Fruit fly (Drosophila melanogaster) whole organism, embryonic: ENCODE data around the gene Xe7.
A peak's percentile ranks its signal among the peaks of the same experiment; 100 is the strongest.

ENCODE experiments used
- Awh ChIP-seq: fragments of 200-800 bp; sonication (Bioruptor generic); IDR thresholded peaks from 2 replicates; pipeline ENCODE4, ENCODE4 v1.3.6; 2022; ENCODE audit warnings: missing biosample characterization, missing genetic modification characterization
- B-H2 ChIP-seq: fragments of 200-800 bp; sonication (Bioruptor generic); optimal IDR thresholded peaks from 2 replicates; lab custom pipeline; 2018; ENCODE audit warnings: missing biosample characterization, mild to moderate bottlenecking, missing genetic modification characterization
- CG12071 ChIP-seq: fragments of 200-800 bp; sonication (Bioruptor generic); optimal IDR thresholded peaks from 3 replicates; lab custom pipeline; 2018; ENCODE audit warnings: missing biosample characterization, mild to moderate bottlenecking, missing genetic modification characterization
- CG12659 ChIP-seq: fragments of 200-800 bp; sonication (Bioruptor generic); optimal IDR thresholded peaks from 3 replicates; lab custom pipeline; 2017; ENCODE audit warnings: mild to moderate bottlenecking, missing biosample characterization, missing genetic modification reagents, missing genetic modification characterization
- CG13296 ChIP-seq: fragments of 200-800 bp; sonication (Bioruptor generic); optimal IDR thresholded peaks from 3 replicates; lab custom pipeline; 2018; ENCODE audit warnings: missing biosample characterization, mild to moderate bottlenecking, missing genetic modification characterization
- CG14710 ChIP-seq: fragments of 200-800 bp; sonication (Bioruptor generic); optimal IDR thresholded peaks from 3 replicates; lab custom pipeline; 2019; ENCODE audit warnings: missing biosample characterization, mild to moderate bottlenecking, missing genetic modification characterization, moderate library complexity
- CG15479 ChIP-seq: fragments of 200-800 bp; sonication (Bioruptor generic); optimal IDR thresholded peaks from 3 replicates; lab custom pipeline; 2019; ENCODE audit warnings: missing biosample characterization, mild to moderate bottlenecking, missing genetic modification characterization, moderate library complexity
- CG15514 ChIP-seq: fragments of 200-800 bp; sonication (Bioruptor generic); optimal IDR thresholded peaks from 3 replicates; lab custom pipeline; 2017; ENCODE audit warnings: missing biosample characterization, missing genetic modification characterization, mild to moderate bottlenecking, moderate library complexity, missing genetic modification reagents
- CG17359 ChIP-seq: fragments of 200-800 bp; sonication (Bioruptor generic); optimal IDR thresholded peaks from 3 replicates; lab custom pipeline; 2018; ENCODE audit warnings: missing biosample characterization, mild to moderate bottlenecking, missing genetic modification characterization, moderate library complexity
- CG17385 ChIP-seq: fragments of 200-800 bp; sonication (Bioruptor generic); optimal IDR thresholded peaks from 3 replicates; lab custom pipeline; 2018; ENCODE audit warnings: missing biosample characterization, mild to moderate bottlenecking, missing genetic modification characterization
- CG18599 ChIP-seq: fragments of 200-800 bp; sonication (Bioruptor generic); optimal IDR thresholded peaks from 3 replicates; lab custom pipeline; 2017; ENCODE audit warnings: missing biosample characterization, missing genetic modification characterization, mild to moderate bottlenecking, moderate library complexity, missing genetic modification reagents
- CG34376 ChIP-seq: fragments of 200-800 bp; sonication (Bioruptor generic); optimal IDR thresholded peaks from 2 replicates; lab custom pipeline; 2018; ENCODE audit warnings: missing biosample characterization, mild to moderate bottlenecking, missing genetic modification characterization
- CG3995 ChIP-seq: fragments of 200-800 bp; sonication (Bioruptor generic); optimal IDR thresholded peaks from 3 replicates; lab custom pipeline; 2016; ENCODE audit warnings: missing biosample characterization, missing genetic modification characterization
- CG4360 ChIP-seq: fragments of 200-800 bp; sonication (Bioruptor generic); IDR thresholded peaks from 2 replicates; pipeline ENCODE4 v1.3.6; 2022; ENCODE audit warnings: missing biosample characterization, missing genetic modification characterization
- CG8089 ChIP-seq: fragments of 200-800 bp; sonication (Bioruptor generic); optimal IDR thresholded peaks from 3 replicates; lab custom pipeline; 2016; ENCODE audit warnings: missing biosample characterization, missing genetic modification characterization
- Deaf1 ChIP-seq: fragments of 200-800 bp; optimal IDR thresholded peaks from 3 replicates; lab custom pipeline; 2019; ENCODE audit warnings: missing biosample characterization, mild to moderate bottlenecking, missing genetic modification characterization, moderate library complexity
- ERR ChIP-seq: fragments of 200-800 bp; sonication (Bioruptor generic); optimal IDR thresholded peaks from 2 replicates; lab custom pipeline; 2016; ENCODE audit warnings: missing biosample characterization, missing genetic modification characterization
- Ets97D ChIP-seq: fragments of 200-800 bp; sonication (Bioruptor generic); optimal IDR thresholded peaks from 3 replicates; lab custom pipeline; 2016; ENCODE audit warnings: missing biosample characterization, missing genetic modification characterization
- Fer1 ChIP-seq: fragments of 200-800 bp; sonication (Bioruptor generic); optimal IDR thresholded peaks from 2 replicates; lab custom pipeline; 2017; ENCODE audit warnings: missing biosample characterization, mild to moderate bottlenecking, missing genetic modification characterization
- GATAe ChIP-seq: fragments of 200-800 bp; sonication (Bioruptor generic); conservative IDR thresholded peaks from 2 replicates; pipeline ENCODE4 v1.3.6; 2022; ENCODE audit warnings: missing biosample characterization, missing genetic modification characterization
- Gug ChIP-seq: fragments of 200-800 bp; sonication (Bioruptor generic); IDR thresholded peaks from 4 replicates; pipeline ENCODE4 v1.3.6; 2022; ENCODE audit warnings: missing biosample characterization, missing genetic modification characterization
- HHEX ChIP-seq: fragments of 200-800 bp; sonication (Bioruptor generic); optimal IDR thresholded peaks from 3 replicates; lab custom pipeline; 2017; ENCODE audit warnings: missing biosample characterization, mild to moderate bottlenecking, missing genetic modification characterization, missing genetic modification reagents
- Hmr ChIP-seq: fragments of 200-800 bp; sonication (Bioruptor generic); optimal IDR thresholded peaks from 3 replicates; lab custom pipeline; 2017; ENCODE audit warnings: mild to moderate bottlenecking, missing biosample characterization, missing genetic modification reagents, missing genetic modification characterization
- Hsf ChIP-seq: fragments of 200-800 bp; sonication (Bioruptor generic); optimal IDR thresholded peaks from 3 replicates; lab custom pipeline; 2016; ENCODE audit warnings: missing biosample characterization, missing genetic modification characterization
- Meics ChIP-seq: fragments of 200-800 bp; sonication (Bioruptor generic); optimal IDR thresholded peaks from 2 replicates; lab custom pipeline; 2017; ENCODE audit warnings: missing biosample characterization, mild to moderate bottlenecking, missing genetic modification characterization
- Sox100B ChIP-seq: fragments of 200-800 bp; sonication (Bioruptor generic); optimal IDR thresholded peaks from 3 replicates; lab custom pipeline; 2018; ENCODE audit warnings: missing biosample characterization, mild to moderate bottlenecking, missing genetic modification characterization
- TFAM ChIP-seq: fragments of 200-800 bp; sonication (Bioruptor generic); optimal IDR thresholded peaks from 2 replicates; lab custom pipeline; 2017; ENCODE audit warnings: missing biosample characterization, missing genetic modification characterization, inconsistent platforms
- Usf ChIP-seq: fragments of 200-800 bp; sonication (Bioruptor generic); optimal IDR thresholded peaks from 2 replicates; lab custom pipeline; 2017; ENCODE audit warnings: missing genotype, missing biosample characterization, missing genetic modification characterization
- caup ChIP-seq: fragments of 200-800 bp; sonication (Bioruptor generic); optimal IDR thresholded peaks from 3 replicates; lab custom pipeline; 2017; ENCODE audit warnings: missing biosample characterization, mild to moderate bottlenecking, missing genetic modification characterization, moderate library complexity; ENCODE audit not compliant: severe bottlenecking
- chm ChIP-seq: fragments of 200-800 bp; sonication (Bioruptor generic); IDR thresholded peaks from 2 replicates; pipeline ENCODE4 v1.3.6; 2022; ENCODE audit warnings: missing biosample characterization, missing genetic modification characterization
- chn ChIP-seq: fragments of 200-800 bp; sonication (Bioruptor generic); optimal IDR thresholded peaks from 2 replicates; lab custom pipeline; 2016; ENCODE audit warnings: missing biosample characterization, missing genetic modification characterization
- ci ChIP-seq: fragments of 200-800 bp; sonication (Bioruptor generic); IDR thresholded peaks from 3 replicates; pipeline ENCODE4 v1.3.6; 2022; ENCODE audit warnings: missing biosample characterization, missing genetic modification characterization
- cwo ChIP-seq: fragments of 200-800 bp; sonication (Bioruptor generic); optimal IDR thresholded peaks from 3 replicates; lab custom pipeline; 2017; ENCODE audit warnings: missing biosample characterization, missing genetic modification characterization, mild to moderate bottlenecking, moderate library complexity, missing genetic modification reagents
- dimm ChIP-seq: fragments of 200-800 bp; sonication (Bioruptor generic); IDR thresholded peaks from 2 replicates; pipeline ENCODE4 v1.3.6; 2022; ENCODE audit warnings: missing biosample characterization, missing genetic modification characterization
- eve ChIP-seq, 2 experiments: fragments of >200 bp; optimal IDR thresholded peaks; 2 replicates each; lab custom pipeline; 2017; ENCODE audit warnings: missing biosample characterization in 2 of 2, missing genetic modification characterization in 2 of 2
- eyg ChIP-seq: fragments of 200-800 bp; sonication (Bioruptor generic); optimal IDR thresholded peaks from 3 replicates; lab custom pipeline; 2016; ENCODE audit warnings: missing biosample characterization, missing genetic modification characterization
- fd96Cb ChIP-seq: fragments of 200-800 bp; sonication (Bioruptor generic); optimal IDR thresholded peaks from 2 replicates; lab custom pipeline; 2018; ENCODE audit warnings: missing biosample characterization, mild to moderate bottlenecking, missing genetic modification characterization, moderate library complexity
- gfzf ChIP-seq: fragments of 200-800 bp; sonication (Bioruptor generic); optimal IDR thresholded peaks from 2 replicates; lab custom pipeline; 2016; ENCODE audit warnings: missing biosample characterization, mild to moderate bottlenecking, missing genetic modification characterization, moderate library complexity
- gt ChIP-seq: fragments of 200-800 bp; sonication (Bioruptor generic); IDR thresholded peaks from 2 replicates; pipeline ENCODE4 v1.3.6; 2022; ENCODE audit warnings: missing biosample characterization, missing genetic modification characterization
- lab ChIP-seq: fragments of 200-800 bp; sonication (Bioruptor generic); optimal IDR thresholded peaks from 3 replicates; lab custom pipeline; 2017; ENCODE audit warnings: missing biosample characterization, missing genetic modification characterization, mild to moderate bottlenecking, moderate library complexity, missing genetic modification reagents
- lov ChIP-seq, 2 experiments: fragments of 200-800 bp in 1 of 2; fragments of >200 bp in 1 of 2; sonication (Bioruptor generic) in 1 of 2; IDR thresholded peaks in 1 of 2; optimal IDR thresholded peaks in 1 of 2; 2 replicates in 1 of 2; 3 replicates in 1 of 2; pipeline versions ENCODE4 v1.3.6 to Lab custom; 2017 to 2022; ENCODE audit warnings: missing biosample characterization in 1 of 2, missing genetic modification characterization in 1 of 2
- odd ChIP-seq: fragments of 200-800 bp; sonication (Bioruptor generic); optimal IDR thresholded peaks from 2 replicates; lab custom pipeline; 2017; ENCODE audit warnings: missing biosample characterization, mild to moderate bottlenecking, missing genetic modification characterization
- onecut ChIP-seq: fragments of 200-800 bp; sonication (Bioruptor generic); IDR thresholded peaks from 2 replicates; pipeline ENCODE4 v1.3.6; 2022; ENCODE audit warnings: missing biosample characterization, missing genetic modification characterization
- otp ChIP-seq: fragments of 200-800 bp; sonication (Bioruptor generic); IDR thresholded peaks from 3 replicates; pipeline ENCODE4, ENCODE4 v1.3.6; 2022; ENCODE audit warnings: missing biosample characterization, missing genetic modification characterization
- pfk ChIP-seq: fragments of 200-800 bp; sonication (Bioruptor generic); optimal IDR thresholded peaks from 2 replicates; lab custom pipeline; 2018; ENCODE audit warnings: missing biosample characterization, mild to moderate bottlenecking, missing genetic modification characterization, moderate library complexity
- pho ChIP-seq: fragments of 200-800 bp; sonication (Bioruptor generic); optimal IDR thresholded peaks from 2 replicates; lab custom pipeline; 2016; ENCODE audit warnings: missing biosample characterization, missing genetic modification characterization
- phol ChIP-seq: fragments of 200-800 bp; sonication (Bioruptor generic); optimal IDR thresholded peaks from 3 replicates; lab custom pipeline; 2018; ENCODE audit warnings: missing biosample characterization, mild to moderate bottlenecking, missing genetic modification characterization, moderate library complexity
- stwl ChIP-seq: fragments of 200-800 bp; sonication (Bioruptor generic); optimal IDR thresholded peaks from 3 replicates; lab custom pipeline; 2018; ENCODE audit warnings: missing biosample characterization, mild to moderate bottlenecking, missing genetic modification characterization, moderate library complexity
- tgo ChIP-seq: fragments of 200-800 bp; sonication (Bioruptor generic); IDR thresholded peaks from 3 replicates; pipeline ENCODE4 v1.3.6; 2022; ENCODE audit warnings: missing biosample characterization, missing genetic modification characterization
- vfl ChIP-seq: fragments of 200-800 bp; sonication (Bioruptor generic); optimal IDR thresholded peaks from 2 replicates; lab custom pipeline; 2016; ENCODE audit warnings: missing biosample characterization, missing genetic modification characterization

Xe7 gene

dm6 chr3R:5696384-5696783, 27.2 kb upstream of the Xe7 start (continued):
- TF ChIP-seq Hmr (peak; percentile 35), CG12071 (GFP tag; lab: Kevin White, UChicago) (peak; percentile 12), B-H2 (GFP tag; lab: Kevin White, UChicago) (no peak), eyg (GFP tag; lab: Kevin White, UChicago) (no peak), pfk (peak; percentile 22), CG34376 (peak; percentile 57), lab (peak; percentile 71), GATAe (GFP tag; lab: Robert Waterston, UW) (no peak), vfl (GFP tag; lab: Kevin White, UChicago) (no peak), Ets97D (GFP tag; lab: Kevin White, UChicago) (peak; percentile 65), pho (GFP tag; lab: Kevin White, UChicago) (no peak), CG17385 (GFP tag; lab: Kevin White, UChicago) (peak; percentile 3), onecut (GFP tag; lab: Robert Waterston, UW) (0 out of 2 replicates have a peak, but pooled peaks have one; percentile 12), CG15514 (peak; percentile 24), eve (GFP tag; optimal IDR thresholded peaks at IDR 0.05; lab: Kevin White, UChicago) (no peak), Awh (GFP tag; lab: Robert Waterston, UW) (no peak), Deaf1 (tag; lab: Kevin White, UChicago) (peak; percentile 25), phol (peak; percentile 62), CG4360 (GFP tag; lab: Robert Waterston, UW) (0 out of 2 replicates have a peak, but pooled peaks have one; percentile 20), CG3995 (GFP tag; lab: Kevin White, UChicago) (no peak), chm (no peak), Gug (no peak), Hsf (GFP tag; lab: Kevin White, UChicago) (no peak), odd (GFP tag; lab: Kevin White, UChicago) (no peak), gfzf (GFP tag; lab: Kevin White, UChicago) (no peak), Meics (peak; percentile 6), Fer1 (GFP tag; lab: Kevin White, UChicago) (peak; percentile 75), CG14710 (tag; lab: Kevin White, UChicago) (no peak), CG8089 (GFP tag; lab: Kevin White, UChicago) (no peak), CG17359 (tag; lab: Kevin White, UChicago) (no peak), dimm (no peak), TFAM (no peak), cwo (GFP tag; lab: Kevin White, UChicago) (no peak), ERR (GFP tag; lab: Kevin White, UChicago) (no peak), CG13296 (GFP tag; lab: Kevin White, UChicago) (peak; percentile 60), lov (optimal IDR thresholded peaks at IDR 0.05; lab: Kevin White, UChicago) (no peak), lov (GFP tag; IDR thresholded peaks at IDR 0.05; lab: Robert Waterston, UW) (0 out of 3 replicates have a peak, but pooled peaks have one; percentile 41), stwl (no peak), CG15479 (GFP tag; lab: Kevin White, UChicago) (no peak), fd96Cb (no peak), CG18599 (peak; percentile 48), CG12659 (GFP tag; lab: Kevin White, UChicago) (no peak), ci (GFP tag; lab: Robert Waterston, UW) (peak; percentile 67), otp (GFP tag; lab: Robert Waterston, UW) (no peak), chn (GFP tag; lab: Kevin White, UChicago) (no peak), Usf (GFP tag; lab: Kevin White, UChicago) (no peak), tgo (no peak), caup (GFP tag; lab: Kevin White, UChicago) (peak; percentile 37), HHEX (GFP tag; lab: Kevin White, UChicago) (peak; percentile 25), Sox100B (peak; percentile 3), gt (GFP tag; lab: Robert Waterston, UW) (no peak)
